Worm (Caenorhabditis elegans) whole organism, L2 larva: ENCODE results near the gene tpst-2.

Experiments
- R02D3.7 ChIP-seq: fragments of 150-350 bp; optimal IDR thresholded peaks from 2 replicates; lab custom pipeline; 2014; ENCODE audit warnings: missing biosample characterization, missing genetic modification characterization
- ZK546.5 ChIP-seq: sonication (generic microtip); optimal IDR thresholded peaks from 2 replicates; lab custom pipeline; 2017; ENCODE audit warnings: missing biosample characterization, missing genetic modification characterization
- alr-1 ChIP-seq: fragments of 150-350 bp; optimal IDR thresholded peaks from 2 replicates; lab custom pipeline; 2014; ENCODE audit warnings: missing biosample characterization, missing genetic modification characterization
- ceh-82 ChIP-seq: fragments of 150-350 bp; optimal IDR thresholded peaks from 2 replicates; lab custom pipeline; 2014; ENCODE audit warnings: missing biosample characterization, missing genetic modification characterization
- lin-39 ChIP-seq: fragments of 150-350 bp; optimal IDR thresholded peaks from 2 replicates; lab custom pipeline; 2014; ENCODE audit warnings: missing biosample characterization, missing genetic modification reagents, missing genetic modification characterization
- mab-5 ChIP-seq: fragments of 150-350 bp; optimal IDR thresholded peaks from 2 replicates; lab custom pipeline; 2014; ENCODE audit warnings: missing biosample characterization, missing genetic modification characterization
- nhr-11 ChIP-seq: fragments of 150-350 bp; optimal IDR thresholded peaks from 2 replicates; lab custom pipeline; 2014; ENCODE audit warnings: missing biosample characterization, missing genetic modification characterization
- nhr-237 ChIP-seq: fragments of 150-350 bp; optimal IDR thresholded peaks from 2 replicates; lab custom pipeline; 2014; ENCODE audit warnings: missing biosample characterization, missing genetic modification characterization
- nhr-25 ChIP-seq: fragments of 150-350 bp; sonication (generic microtip); optimal IDR thresholded peaks from 3 replicates; lab custom pipeline; 2014; ENCODE audit warnings: missing biosample characterization, missing genetic modification characterization
- nhr-6 ChIP-seq: fragments of 150-350 bp; optimal IDR thresholded peaks from 2 replicates; lab custom pipeline; 2014; ENCODE audit warnings: missing biosample characterization, missing genetic modification characterization
- nhr-77 ChIP-seq: fragments of 150-350 bp; optimal IDR thresholded peaks from 2 replicates; lab custom pipeline; 2014; ENCODE audit warnings: missing biosample characterization, missing genetic modification characterization
- snpc-4 ChIP-seq: fragments of 150-350 bp; optimal IDR thresholded peaks from 2 replicates; lab custom pipeline; 2014; ENCODE audit warnings: missing biosample characterization, missing genetic modification characterization

ce11 chrIII:752326-752725, 18.7 kb upstream of the tpst-2 start, which contains the start of gene pat-12:
- TF ChIP-seq snpc-4 (tag; lab: Kevin White, UChicago), result no peak
- no peak for TF ChIP-seq nhr-237
- TF ChIP-seq alr-1 (tag; lab: Kevin White, UChicago), result no peak
- TF ChIP-seq ZK546.5, result no peak
- TF ChIP-seq nhr-11 (tag; lab: Kevin White, UChicago), result no peak
- no peak for TF ChIP-seq nhr-6 (tag; lab: Kevin White, UChicago)
- TF ChIP-seq R02D3.7 (tag; lab: Kevin White, UChicago), result no peak
- TF ChIP-seq nhr-25 (tag; lab: Kevin White, UChicago), result no peak
- TF ChIP-seq nhr-77 (tag; lab: Kevin White, UChicago), result no peak
- no peak for TF ChIP-seq ceh-82
- TF ChIP-seq lin-39, result no peak
- no peak for TF ChIP-seq mab-5 (tag; lab: Kevin White, UChicago)
